Fruit fly (Drosophila melanogaster) whole organism, pupa: ENCODE results near the gene CG5623.

ENCODE experiments used
- CG14655 ChIP-seq: fragments of 200-800 bp; sonication (Bioruptor generic); optimal IDR thresholded peaks from 3 replicates; lab custom pipeline; 2017; ENCODE audit warnings: mild to moderate bottlenecking, missing biosample characterization, missing genetic modification reagents, missing genetic modification characterization
- CG15710 ChIP-seq: fragments of 200-800 bp; sonication (Bioruptor generic); optimal IDR thresholded peaks from 2 replicates; lab custom pipeline; 2018; ENCODE audit warnings: missing biosample characterization, mild to moderate bottlenecking, missing genetic modification characterization, moderate library complexity
- EcR ChIP-seq: fragments of 200-800 bp; sonication (Bioruptor generic); optimal IDR thresholded peaks from 3 replicates; lab custom pipeline; 2019; ENCODE audit warnings: missing biosample characterization, missing genetic modification characterization, mild to moderate bottlenecking, moderate library complexity, missing genetic modification reagents

DNA sequence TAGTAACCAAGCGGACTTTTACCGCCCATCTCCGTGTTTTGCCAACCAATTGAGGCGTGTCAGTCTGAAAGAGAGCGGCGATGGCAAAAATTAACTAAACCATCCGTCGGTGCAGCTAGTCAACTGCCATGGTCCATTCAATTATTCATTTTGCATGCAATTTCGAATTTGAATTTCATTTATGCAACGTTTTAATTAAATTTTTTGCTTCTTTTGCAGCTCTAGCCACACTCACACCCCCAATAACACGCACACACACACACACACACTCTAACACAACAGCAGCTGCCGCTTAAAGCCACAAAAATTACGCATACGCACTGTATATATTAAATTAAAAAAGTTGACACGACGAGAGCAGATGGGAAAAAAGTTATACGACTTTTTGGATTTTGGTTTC lies 1.7 kb upstream of the CG5623 start:
- TF ChIP-seq EcR (no peak), CG15710 (tag; lab: Kevin White, UChicago) (no peak), CG14655 (GFP tag; lab: Kevin White, UChicago) (no peak)
